Fruit fly (Drosophila melanogaster) whole organism, adult: Measurements from ENCODE around the gene CG31068.

ENCODE experiments used
- CG14711 ChIP-seq: fragments of 200-800 bp; sonication (Bioruptor generic); optimal IDR thresholded peaks from 2 replicates; lab custom pipeline; 2018; ENCODE audit warnings: missing biosample characterization, mild to moderate bottlenecking, missing genetic modification characterization, moderate library complexity
- CG1620 ChIP-seq: fragments of 200-800 bp; sonication (Bioruptor generic); optimal IDR thresholded peaks from 2 replicates; lab custom pipeline; 2016; ENCODE audit warnings: missing biosample characterization, missing genetic modification characterization
- CG33017 ChIP-seq: fragments of 200-800 bp; sonication (Bioruptor generic); optimal IDR thresholded peaks from 2 replicates; lab custom pipeline; 2018; ENCODE audit warnings: missing biosample characterization, mild to moderate bottlenecking, missing genetic modification characterization, moderate library complexity
- CG7045 ChIP-seq: fragments of 200-800 bp; sonication (Bioruptor generic); optimal IDR thresholded peaks from 2 replicates; lab custom pipeline; 2017; ENCODE audit warnings: missing biosample characterization, mild to moderate bottlenecking, missing genetic modification characterization
- CG7101 ChIP-seq: fragments of 200-800 bp; sonication (Bioruptor generic); optimal IDR thresholded peaks from 2 replicates; lab custom pipeline; 2018; ENCODE audit warnings: missing biosample characterization, mild to moderate bottlenecking, missing genetic modification characterization, moderate library complexity
- Clk ChIP-seq: fragments of 200-800 bp; sonication (Bioruptor generic); optimal IDR thresholded peaks from 2 replicates; lab custom pipeline; 2017; ENCODE audit warnings: missing biosample characterization, missing genetic modification characterization
- Hr96 ChIP-seq: fragments of 200-800 bp; sonication (Bioruptor generic); optimal IDR thresholded peaks from 2 replicates; lab custom pipeline; 2016; ENCODE audit warnings: missing biosample characterization, missing genetic modification characterization
- cic ChIP-seq: fragments of 200-800 bp; sonication (Bioruptor generic); optimal IDR thresholded peaks from 2 replicates; lab custom pipeline; 2017; ENCODE audit warnings: missing biosample characterization, mild to moderate bottlenecking, missing genetic modification characterization, moderate library complexity
- tj ChIP-seq: fragments of 200-800 bp; sonication (Bioruptor generic); optimal IDR thresholded peaks from 3 replicates; lab custom pipeline; 2017; ENCODE audit warnings: missing biosample characterization, mild to moderate bottlenecking, missing genetic modification characterization, moderate library complexity
- toe ChIP-seq: fragments of 200-800 bp; sonication (Bioruptor generic); optimal IDR thresholded peaks from 2 replicates; lab custom pipeline; 2016; ENCODE audit warnings: missing biosample characterization, missing genetic modification characterization

DNA sequence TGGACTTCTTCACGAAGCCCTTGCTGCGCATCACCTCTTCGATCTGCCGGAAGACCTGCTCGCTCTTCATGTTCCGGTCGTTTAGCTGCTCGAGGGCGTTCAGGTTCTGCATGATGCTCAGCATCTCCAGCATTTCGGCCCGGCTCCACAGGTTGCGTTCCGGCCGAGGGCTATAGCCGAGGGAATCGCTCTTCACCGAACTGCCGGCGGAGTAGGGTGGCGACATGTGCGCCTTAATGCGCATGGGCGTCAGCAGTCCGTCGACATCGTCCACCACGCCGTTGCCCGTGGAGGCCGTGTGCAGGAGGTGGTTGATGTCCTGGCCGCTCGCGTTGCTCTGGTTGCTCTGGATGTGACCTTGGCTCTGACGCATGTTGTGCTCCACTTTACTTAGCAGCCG is 46.0 kb downstream of the CG31068 start:
- no peak for TF ChIP-seq CG14711
- TF ChIP-seq tj (GFP tag; lab: Kevin White, UChicago) = no peak
- TF ChIP-seq Clk (GFP tag; lab: Kevin White, UChicago) = no peak
- TF ChIP-seq cic (GFP tag; lab: Kevin White, UChicago) = no peak
- no peak for TF ChIP-seq CG7045 (GFP tag; lab: Kevin White, UChicago)
- no peak for TF ChIP-seq CG7101
- no peak for TF ChIP-seq Hr96
- TF ChIP-seq toe (GFP tag; lab: Kevin White, UChicago) = no peak
- TF ChIP-seq CG1620 (GFP tag; lab: Kevin White, UChicago) = no peak
- no peak for TF ChIP-seq CG33017 (tag; lab: Kevin White, UChicago)
